Comparison of ENCODE assay signal across 4 fruit fly cellular contexts in the genomic region with DNA sequence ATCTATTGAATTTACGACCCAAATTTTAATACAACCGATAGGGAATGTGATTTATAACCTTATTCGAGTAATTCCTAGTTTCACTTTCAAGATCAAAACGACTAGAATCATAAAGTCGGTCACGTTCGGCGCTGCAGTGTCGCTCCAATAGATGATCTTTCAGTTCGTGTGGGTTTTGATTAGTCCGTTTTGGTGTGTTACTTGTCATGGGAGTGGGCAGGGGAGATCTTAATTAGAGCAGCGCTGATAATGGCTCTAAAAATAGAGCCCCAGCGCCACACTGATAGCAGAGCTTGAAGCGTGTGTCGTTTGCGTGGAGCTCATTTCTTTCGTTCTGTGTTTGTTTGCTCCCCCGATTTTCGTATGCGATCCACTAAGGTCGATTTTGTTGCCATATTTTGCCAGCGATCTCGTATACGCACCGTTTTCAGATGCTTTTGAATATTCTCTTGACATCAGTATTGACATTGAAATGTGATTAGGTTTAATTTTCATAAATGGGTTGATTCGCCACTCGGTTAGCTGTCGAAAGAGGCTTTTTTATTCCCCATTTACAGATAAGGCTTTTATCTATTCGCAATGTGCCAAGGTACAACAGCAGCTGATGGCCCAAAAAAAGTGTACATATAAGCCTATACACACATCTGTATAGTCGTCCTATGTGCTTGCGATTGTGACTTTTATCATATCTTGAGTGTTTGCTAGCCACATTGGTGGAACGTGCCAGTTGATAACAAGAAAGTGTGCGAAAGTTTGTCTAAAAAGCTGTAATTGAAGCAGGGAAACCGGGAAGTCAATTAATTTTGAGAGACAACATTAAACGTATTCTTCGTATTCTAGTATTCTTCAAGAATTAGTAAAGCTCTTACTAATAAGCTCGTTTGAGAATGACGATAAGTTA.
TF ChIP-seq lines count a peak whose summit lies in the region.

No protein-coding gene starts in this region.

- TF ChIP-seq CTCF in whole organism, embryonic (GFP tag; optimal IDR thresholded peaks at IDR 0.05; lab: Kevin White, UChicago): no peak

TF ChIP-seq in whole organism, adult, 20 proteins besides CTCF, POLR2A, EP300 and RAD21:
- TF ChIP-seq Mnt (GFP tag; optimal IDR thresholded peaks at IDR 0.05; lab: Kevin White, UChicago) (peak; percentile 1), tj (GFP tag; optimal IDR thresholded peaks at IDR 0.05; lab: Kevin White, UChicago) (peak; percentile 1), CG12768 (GFP tag; optimal IDR thresholded peaks at IDR 0.05; lab: Kevin White, UChicago) (peak; percentile 5), cic (GFP tag; optimal IDR thresholded peaks at IDR 0.05; lab: Kevin White, UChicago) (peak; percentile 36), kay (GFP tag; lab: Kevin White, UChicago; ENCODE audit: borderline replicate concordance) (no peak)

TF ChIP-seq in whole organism, embryonic, 481 proteins besides CTCF, POLR2A, EP300 and RAD21 (continues in another document):
- no peak for TF ChIP-seq CG33557 (GFP tag; optimal IDR thresholded peaks at IDR 0.05; lab: Kevin White, UChicago)
- TF ChIP-seq CG11560 (tag; IDR thresholded peaks at IDR 0.05; lab: Robert Waterston, UW): no peak
- peak; percentile 31 for TF ChIP-seq CG12769 (tag; optimal IDR thresholded peaks at IDR 0.05; lab: Kevin White, UChicago)
- TF ChIP-seq chn (GFP tag; optimal IDR thresholded peaks at IDR 0.05; lab: Kevin White, UChicago): no peak
- TF ChIP-seq MTF-1 (GFP tag; optimal IDR thresholded peaks at IDR 0.05; lab: Kevin White, UChicago; ENCODE audit: borderline replicate concordance): no peak
- peak in 1 of 2 experiments; percentile 67 for TF ChIP-seq eve (GFP tag; optimal IDR thresholded peaks at IDR 0.05; lab: Kevin White, UChicago)
- TF ChIP-seq tx (GFP tag; optimal IDR thresholded peaks at IDR 0.05; lab: Kevin White, UChicago): no peak
- peak; percentile 38 for TF ChIP-seq BtbVII (GFP tag; optimal IDR thresholded peaks at IDR 0.05; lab: Kevin White, UChicago)
- TF ChIP-seq sd (tag; optimal IDR thresholded peaks at IDR 0.05; lab: Kevin White, UChicago): no peak
- no peak for TF ChIP-seq CG16815 (GFP tag; optimal IDR thresholded peaks at IDR 0.05; lab: Kevin White, UChicago)
- peak; percentile 92 for TF ChIP-seq sug (tag; optimal IDR thresholded peaks at IDR 0.05; lab: Kevin White, UChicago)
- peak; percentile 6 for TF ChIP-seq CG18599 (GFP tag; optimal IDR thresholded peaks at IDR 0.05; lab: Kevin White, UChicago)
- TF ChIP-seq Med (GFP tag; lab: Kevin White, UChicago): peak; percentile 34
- TF ChIP-seq mirr (GFP tag; optimal IDR thresholded peaks at IDR 0.05; lab: Kevin White, UChicago): peak; percentile 22
- peak; percentile 26 for TF ChIP-seq CG2120 (GFP tag; optimal IDR thresholded peaks at IDR 0.05; lab: Kevin White, UChicago)
- no peak for TF ChIP-seq CG1602 (GFP tag; optimal IDR thresholded peaks at IDR 0.05; lab: Kevin White, UChicago)
- TF ChIP-seq Hr78 (GFP tag; optimal IDR thresholded peaks at IDR 0.05; lab: Kevin White, UChicago): peak in 1 of 2 experiments; percentile 10
- TF ChIP-seq CG15073 (GFP tag; optimal IDR thresholded peaks at IDR 0.05; lab: Kevin White, UChicago): no peak
- peak; percentile 66 for TF ChIP-seq CG10543 (GFP tag; optimal IDR thresholded peaks at IDR 0.05; lab: Kevin White, UChicago)
- peak; percentile 58 for TF ChIP-seq cwo (GFP tag; optimal IDR thresholded peaks at IDR 0.05; lab: Kevin White, UChicago)
- 0 out of 3 replicates have a peak, but pooled peaks have one; percentile 11 for TF ChIP-seq CG2199 (GFP tag; IDR thresholded peaks at IDR 0.05; lab: Robert Waterston, UW)
- peak; percentile 35; the same call in 1 of the 3 replicates for TF ChIP-seq ci (GFP tag; IDR thresholded peaks at IDR 0.05; lab: Robert Waterston, UW)
- no peak for TF ChIP-seq Hand (GFP tag; optimal IDR thresholded peaks at IDR 0.05; lab: Kevin White, UChicago)
- no peak for TF ChIP-seq HLH3B (GFP tag; IDR thresholded peaks at IDR 0.05; lab: Robert Waterston, UW)
- peak; percentile 16 for TF ChIP-seq ERR (GFP tag; optimal IDR thresholded peaks at IDR 0.05; lab: Kevin White, UChicago)

TF ChIP-seq in whole organism, prepupa, 60 proteins besides CTCF, POLR2A, EP300 and RAD21:
- no peak for TF ChIP-seq net (GFP tag; optimal IDR thresholded peaks at IDR 0.05; lab: Kevin White, UChicago)
- peak; percentile 53 for TF ChIP-seq fkh (GFP tag; optimal IDR thresholded peaks at IDR 0.05; lab: Kevin White, UChicago)

TF ChIP-seq in whole organism, wandering third instar larva, 38 proteins besides CTCF, POLR2A, EP300 and RAD21:
- TF ChIP-seq sv (GFP tag; optimal IDR thresholded peaks at IDR 0.05; lab: Kevin White, UChicago) (no peak), dmrt93B (GFP tag; optimal IDR thresholded peaks at IDR 0.05; lab: Kevin White, UChicago) (no peak), h (GFP tag; optimal IDR thresholded peaks at IDR 0.05; lab: Kevin White, UChicago) (peak; percentile 53), lola (GFP tag; optimal IDR thresholded peaks at IDR 0.05; lab: Kevin White, UChicago) (no peak), Hnf4 (GFP tag; optimal IDR thresholded peaks at IDR 0.05; lab: Kevin White, UChicago) (peak; percentile 24), Hr78 (GFP tag; optimal IDR thresholded peaks at IDR 0.05; lab: Kevin White, UChicago) (no peak)
